Worm (Caenorhabditis elegans) whole organism, L1 larva: ENCODE results near the gene npl-10.

ENCODE experiments used
- C04F5.9 ChIP-seq: sonication (generic microtip); optimal IDR thresholded peaks from 2 replicates; lab custom pipeline; 2016; ENCODE audit warnings: missing genetic modification characterization, missing compliant biosample characterization
- C34B4.2 ChIP-seq: sonication (generic microtip); optimal IDR thresholded peaks from 2 replicates; lab custom pipeline; 2017; ENCODE audit warnings: mild to moderate bottlenecking, missing genetic modification characterization, missing compliant biosample characterization
- aha-1 ChIP-seq: fragments of 150-350 bp; optimal IDR thresholded peaks from 2 replicates; lab custom pipeline; 2014; ENCODE audit warnings: missing biosample characterization, missing genetic modification characterization
- ama-1 ChIP-seq: fragments of 150-350 bp; optimal IDR thresholded peaks from 2 replicates; lab custom pipeline; 2014
- blmp-1 ChIP-seq: fragments of 150-350 bp; optimal IDR thresholded peaks from 2 replicates; lab custom pipeline; 2014; ENCODE audit warnings: missing biosample characterization, missing genetic modification characterization
- ceh-63 ChIP-seq: fragments of 200-800 bp; sonication (Bioruptor generic); optimal IDR thresholded peaks from 2 replicates; lab custom pipeline; 2018; ENCODE audit warnings: mild to moderate bottlenecking, missing genetic modification characterization, missing compliant biosample characterization
- ceh-82 ChIP-seq, 3 experiments: fragments of 150-350 bp in 1 of 3; sonication (generic microtip) in 2 of 3; optimal IDR thresholded peaks; 2 replicates each; lab custom pipeline; 2014 to 2017; ENCODE audit warnings: missing biosample characterization in 3 of 3, missing genetic modification characterization in 3 of 3
- ceh-88 ChIP-seq: fragments of 200-800 bp; sonication (Bioruptor generic); IDR thresholded peaks from 2 replicates; pipeline ENCODE4 v1.3.6; 2022; ENCODE audit warnings: missing genetic modification characterization, missing compliant biosample characterization
- ceh-90 ChIP-seq: sonication (generic microtip); optimal IDR thresholded peaks from 2 replicates; lab custom pipeline; 2016; ENCODE audit warnings: missing genetic modification characterization, missing compliant biosample characterization
- dsc-1 ChIP-seq: sonication (generic microtip); optimal IDR thresholded peaks from 2 replicates; lab custom pipeline; 2016; ENCODE audit warnings: mild to moderate bottlenecking, missing genetic modification characterization, missing compliant biosample characterization
- efl-1 ChIP-seq, 4 experiments: fragments of 150-350 bp; optimal IDR thresholded peaks in 3 of 4; peaks in 1 of 4; 1 replicate in 1 of 4; 2 replicates in 3 of 4; lab custom pipeline; 2014; ENCODE audit warnings: missing biosample characterization in 2 of 4, missing genetic modification characterization in 2 of 4, missing genetic modification reagents in 2 of 4
- elt-2 ChIP-seq: sonication (generic microtip); optimal IDR thresholded peaks from 2 replicates; lab custom pipeline; 2016; ENCODE audit warnings: missing genetic modification characterization, mild to moderate bottlenecking, inconsistent platforms, missing compliant biosample characterization, missing genetic modification reagents
- hlh-4 ChIP-seq: sonication (generic microtip); optimal IDR thresholded peaks from 2 replicates; lab custom pipeline; 2016; ENCODE audit warnings: mild to moderate bottlenecking, missing genetic modification characterization, missing compliant biosample characterization
- lin-13 ChIP-seq: fragments of 150-350 bp; optimal IDR thresholded peaks from 2 replicates; lab custom pipeline; 2014; ENCODE audit warnings: missing biosample characterization, missing genetic modification reagents, missing genetic modification characterization
- lin-14 ChIP-seq: fragments of 200-800 bp; sonication (Bioruptor generic); optimal IDR thresholded peaks from 2 replicates; lab custom pipeline; 2018; ENCODE audit warnings: mild to moderate bottlenecking, missing genetic modification characterization, moderate library complexity, missing compliant biosample characterization
- lin-35 ChIP-seq, 2 experiments: fragments of 150-350 bp; optimal IDR thresholded peaks; 2 replicates each; lab custom pipeline; 2014; ENCODE audit warnings: missing biosample characterization in 2 of 2, missing genetic modification characterization in 2 of 2, missing genetic modification reagents in 2 of 2
- mdl-1 ChIP-seq, 2 experiments: fragments of 150-350 bp; optimal IDR thresholded peaks; 2 replicates each; lab custom pipeline; 2014 to 2017; ENCODE audit warnings: missing biosample characterization in 2 of 2, missing genetic modification characterization in 2 of 2, inconsistent platforms in 1 of 2
- nhr-11 ChIP-seq: fragments of 150-350 bp; optimal IDR thresholded peaks from 2 replicates; lab custom pipeline; 2014; ENCODE audit warnings: missing biosample characterization, missing genetic modification characterization
- nhr-12 ChIP-seq: sonication (generic microtip); optimal IDR thresholded peaks from 2 replicates; lab custom pipeline; 2017; ENCODE audit warnings: missing biosample characterization, missing genetic modification characterization
- nhr-20 ChIP-seq: sonication (generic microtip); optimal IDR thresholded peaks from 2 replicates; lab custom pipeline; 2016; ENCODE audit warnings: mild to moderate bottlenecking, missing genetic modification characterization, missing compliant biosample characterization
- nhr-85 ChIP-seq: sonication (generic microtip); peaks from one replicate; lab custom pipeline; 2016; ENCODE audit warnings: missing genetic modification characterization, inconsistent platforms, missing compliant biosample characterization
- rnt-1 ChIP-seq: sonication (generic microtip); optimal IDR thresholded peaks from 2 replicates; lab custom pipeline; 2016; ENCODE audit warnings: mild to moderate bottlenecking, missing genetic modification characterization, moderate library complexity, missing compliant biosample characterization
- snpc-4 ChIP-seq: fragments of 150-350 bp; optimal IDR thresholded peaks from 2 replicates; lab custom pipeline; 2014; ENCODE audit warnings: missing biosample characterization, missing genetic modification characterization
- snu-23 ChIP-seq: sonication (generic microtip); optimal IDR thresholded peaks from 2 replicates; lab custom pipeline; 2016; ENCODE audit warnings: missing genetic modification characterization, missing compliant biosample characterization
- sox-4 ChIP-seq: sonication (generic microtip); optimal IDR thresholded peaks from 2 replicates; lab custom pipeline; 2016; ENCODE audit warnings: missing genetic modification characterization, missing compliant biosample characterization
- sptf-1 ChIP-seq: fragments of 150-350 bp; optimal IDR thresholded peaks from 2 replicates; lab custom pipeline; 2014; ENCODE audit warnings: missing biosample characterization, missing genetic modification characterization
- swsn-7 ChIP-seq: sonication (generic microtip); optimal IDR thresholded peaks from 2 replicates; lab custom pipeline; 2016; ENCODE audit warnings: missing genetic modification characterization, missing compliant biosample characterization
- tbx-2 ChIP-seq: sonication (generic microtip); optimal IDR thresholded peaks from 2 replicates; lab custom pipeline; 2016; ENCODE audit warnings: missing genetic modification characterization, missing compliant biosample characterization
- unc-130 ChIP-seq: fragments of 150-350 bp; optimal IDR thresholded peaks from 2 replicates; lab custom pipeline; 2017; ENCODE audit warnings: missing biosample characterization, missing genetic modification characterization, inconsistent platforms
- unc-62 ChIP-seq: fragments of 150-350 bp; optimal IDR thresholded peaks from 2 replicates; lab custom pipeline; 2014; ENCODE audit warnings: missing biosample characterization, missing genetic modification reagents, missing genetic modification characterization
- unc-86 ChIP-seq: sonication (generic microtip); optimal IDR thresholded peaks from 2 replicates; lab custom pipeline; 2016; ENCODE audit warnings: missing genetic modification characterization, missing compliant biosample characterization
- unc-98 ChIP-seq: fragments of 200-800 bp; sonication (Bioruptor generic); IDR thresholded peaks from 2 replicates; pipeline ENCODE4 v1.3.6; 2022; ENCODE audit warnings: missing genetic modification characterization, missing compliant biosample characterization
- zag-1 ChIP-seq: fragments of 150-350 bp; optimal IDR thresholded peaks from 2 replicates; lab custom pipeline; 2014; ENCODE audit warnings: missing biosample characterization, missing genetic modification characterization
- ztf-11 ChIP-seq, 2 experiments: sonication (generic microtip); optimal IDR thresholded peaks; 2 replicates each; lab custom pipeline; 2016 to 2017; ENCODE audit warnings: missing genetic modification characterization in 2 of 2, missing biosample characterization in 1 of 2, missing compliant biosample characterization in 1 of 2
- ztf-4 ChIP-seq: fragments of 150-350 bp; optimal IDR thresholded peaks from 2 replicates; lab custom pipeline; 2014; ENCODE audit warnings: missing biosample characterization, missing genetic modification characterization

The npl-10 gene

ce11 chrIII:3964237-3964636, 28.5 kb upstream of the npl-10 start, which contains the start of gene R10E9.2:
Gene R10E9.2 (minus strand): TSS chrIII:3964337.
- TF ChIP-seq nhr-85 (tag; lab: Kevin White, UChicago) (peak; percentile 36), ceh-90 (tag; lab: Kevin White, UChicago) (no peak)

DNA sequence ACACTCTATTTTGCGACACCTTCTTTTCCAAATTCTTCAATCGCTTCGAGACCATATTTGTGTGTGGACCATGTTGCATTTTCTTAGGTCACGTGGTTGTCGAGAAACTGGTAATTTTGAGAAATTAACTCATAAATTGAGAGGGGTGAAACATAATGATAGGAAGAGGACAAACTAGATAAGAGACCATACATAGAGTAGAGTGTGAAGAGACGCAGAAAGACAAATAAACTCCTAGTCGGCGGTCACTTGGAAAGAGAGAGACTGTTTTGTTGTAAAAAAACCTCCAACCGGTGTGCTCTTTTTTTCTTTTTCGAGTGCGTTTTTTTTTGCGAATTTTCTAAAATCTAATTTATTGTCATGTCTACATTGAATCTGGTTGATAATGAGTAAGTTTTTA, 24.3 kb upstream of the npl-10 start, which contains the start of gene R10E9.3:
R10E9.3 (plus strand) TSS at position 235 of the 400 bp plus-strand sequence.
- TF ChIP-seq ztf-4 (tag; lab: Kevin White, UChicago) (no peak), elt-2 (peak; percentile 10), lin-35 (GFP tag; optimal IDR thresholded peaks at IDR 0.05; lab: Kevin White, UChicago) (peak in 1 of 2 experiments; percentile 40), mdl-1 (tag; optimal IDR thresholded peaks at IDR 0.05; lab: Kevin White, UChicago) (peak in 1 of 2 experiments; percentile 5), ceh-88 (no peak), nhr-85 (tag; lab: Kevin White, UChicago) (no peak), ama-1 (lab: Kevin White, UChicago) (no peak), dsc-1 (tag; lab: Kevin White, UChicago) (no peak), hlh-4 (tag; lab: Kevin White, UChicago) (no peak), C04F5.9 (tag; lab: Kevin White, UChicago) (no peak), rnt-1 (tag; lab: Kevin White, UChicago) (no peak), nhr-12 (tag; lab: Kevin White, UChicago) (no peak), nhr-20 (tag; lab: Kevin White, UChicago) (peak; percentile 32), snu-23 (no peak), ztf-11 (tag; optimal IDR thresholded peaks at IDR 0.05; lab: Kevin White, UChicago) (no peak), unc-86 (no peak), lin-14 (GFP tag; lab: Kevin White, UChicago) (no peak), sptf-1 (no peak), unc-98 (no peak), zag-1 (tag; lab: Kevin White, UChicago) (no peak), sox-4 (tag; lab: Kevin White, UChicago) (no peak), efl-1 (optimal IDR thresholded peaks at IDR 0.05; lab: Kevin White, UChicago) (no peak), efl-1 (GFP tag; optimal IDR thresholded peaks at IDR 0.05 in 1 of 2; lab: Kevin White, UChicago) (peak in 1 of 2 experiments; percentile 83)
- TF ChIP-seq, all 84 proteins: peak for 5

- TF ChIP-seq blmp-1 (peak; percentile 53), C34B4.2 (tag; lab: Kevin White, UChicago) (no peak)
Measured at ce11 chrIII:3959206-3959605, 23.5 kb upstream of the npl-10 start.

DNA sequence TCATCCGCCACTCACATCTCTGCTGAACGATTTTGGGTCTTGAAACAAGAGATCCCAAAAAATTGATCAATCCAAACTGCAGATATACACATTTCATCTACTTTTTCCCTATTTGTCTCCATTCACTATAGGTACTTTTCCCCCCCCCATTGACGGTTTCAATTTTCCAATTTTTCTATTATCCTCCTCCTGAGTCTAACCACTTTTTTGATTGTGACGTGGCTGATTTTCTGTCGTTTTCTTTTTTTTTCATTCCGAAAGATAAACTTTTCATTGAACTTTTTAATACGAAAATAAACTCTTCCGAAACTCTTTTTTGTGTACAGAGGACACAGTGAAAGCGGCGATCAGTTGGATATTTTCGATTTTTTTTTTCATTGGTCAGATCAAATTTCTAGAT, 22.1 kb upstream of the npl-10 start:
- no peak for TF ChIP-seq unc-62 (GFP tag; lab: Kevin White, UChicago)
- TF ChIP-seq aha-1 (tag; lab: Kevin White, UChicago): no peak
- TF ChIP-seq nhr-11 (tag; lab: Kevin White, UChicago): no peak

ce11 chrIII:3957119-3957739, 21.5 kb upstream of the npl-10 start:
- TF ChIP-seq lin-35 (GFP tag; optimal IDR thresholded peaks at IDR 0.05; lab: Kevin White, UChicago) (no peak), swsn-7 (tag; lab: Kevin White, UChicago) (no peak), ama-1 (lab: Kevin White, UChicago) (peak; percentile 41), ceh-82 (tag; optimal IDR thresholded peaks at IDR 0.05; lab: Kevin White, UChicago) (no peak), ztf-11 (tag; optimal IDR thresholded peaks at IDR 0.05; lab: Kevin White, UChicago) (peak in 1 of 2 experiments; percentile 73), unc-130 (tag; lab: Kevin White, UChicago) (no peak), snpc-4 (peak; percentile 81), tbx-2 (tag; lab: Kevin White, UChicago) (peak; percentile 6), unc-86 (no peak), ceh-63 (GFP tag; lab: Kevin White, UChicago) (no peak), lin-13 (GFP tag; lab: Kevin White, UChicago) (peak; percentile 41)
